Worm (Caenorhabditis elegans): ENCODE data around the gene F46G10.1.
A peak's percentile ranks its signal among the peaks of the same experiment; 100 is the strongest.

Gene F46G10.1

DNA sequence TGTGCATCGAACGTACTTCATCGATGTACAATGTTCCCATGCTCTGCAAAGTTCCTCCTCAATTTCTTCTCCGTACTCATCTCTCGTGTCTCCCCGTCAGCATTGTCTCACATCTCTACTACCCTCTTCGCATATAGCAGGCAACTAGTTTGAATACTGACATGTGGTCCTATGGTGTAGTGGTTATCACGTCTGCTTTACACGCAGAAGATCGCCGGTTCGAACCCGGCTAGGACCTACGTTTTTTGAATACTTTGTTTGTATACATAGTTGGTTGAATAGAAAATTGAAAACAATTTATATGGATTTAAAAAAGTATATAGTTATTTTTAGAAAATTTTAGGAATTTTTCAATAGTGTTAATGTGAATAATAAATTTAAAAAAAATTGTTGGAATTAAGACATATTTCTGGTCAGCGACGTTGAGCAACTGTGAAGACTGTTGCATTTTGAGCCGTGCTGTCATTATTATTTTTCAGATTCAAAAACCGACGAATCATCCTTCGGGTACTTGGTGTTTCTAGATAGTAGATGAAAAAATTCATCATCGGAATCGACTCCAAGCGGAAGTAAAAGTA, 4.6 kb downstream of the F46G10.1 start (continued):
- TF ChIP-seq ztf-1 (GFP tag; conservative IDR thresholded peaks at IDR 0.05) (no peak), lsy-2 (tag; optimal IDR thresholded peaks at IDR 0.05) (peak in 1 of 2 experiments; percentile 58), nhr-237 (tag; optimal IDR thresholded peaks at IDR 0.05) (no peak), mdl-1 (tag; optimal IDR thresholded peaks at IDR 0.05) (peak in 1 of 2 experiments; percentile 57), nhr-10 (tag; optimal IDR thresholded peaks at IDR 0.05) (no peak), elt-1 (tag; optimal IDR thresholded peaks at IDR 0.05) (no peak), R02D3.7 (tag; optimal IDR thresholded peaks at IDR 0.05) (no peak), unc-39 (tag; optimal IDR thresholded peaks at IDR 0.05) (no peak), blmp-1 (tag; optimal IDR thresholded peaks at IDR 0.05; ENCODE audit: insufficient read depth) (no peak), ceh-82 (tag; optimal IDR thresholded peaks at IDR 0.05) (peak; percentile 53), egl-27 (tag; optimal IDR thresholded peaks at IDR 0.05) (peak; percentile 77), crh-2 (tag; optimal IDR thresholded peaks at IDR 0.05) (peak; percentile 89), mbf-1 (tag; optimal IDR thresholded peaks at IDR 0.05) (peak; percentile 30), ama-1 (optimal IDR thresholded peaks at IDR 0.05) (no peak), sem-4 (tag; optimal IDR thresholded peaks at IDR 0.05) (no peak), fos-1 (tag; optimal IDR thresholded peaks at IDR 0.05) (peak; percentile 87), lin-11 (tag; optimal IDR thresholded peaks at IDR 0.05) (peak; percentile 83), skn-1 (tag; optimal IDR thresholded peaks at IDR 0.05) (no peak), snpc-4 (tag; optimal IDR thresholded peaks at IDR 0.05) (peak; percentile 21), C34F6.9 (tag; optimal IDR thresholded peaks at IDR 0.05) (no peak), gmeb-1 (tag; optimal IDR thresholded peaks at IDR 0.05) (peak; percentile 65), unc-55 (GFP tag; optimal IDR thresholded peaks at IDR 0.05) (peak; percentile 90), mab-5 (tag; optimal IDR thresholded peaks at IDR 0.05) (peak; percentile 73), peb-1 (tag; optimal IDR thresholded peaks at IDR 0.05) (no peak), nhr-12 (tag; optimal IDR thresholded peaks at IDR 0.05) (no peak)

DNA sequence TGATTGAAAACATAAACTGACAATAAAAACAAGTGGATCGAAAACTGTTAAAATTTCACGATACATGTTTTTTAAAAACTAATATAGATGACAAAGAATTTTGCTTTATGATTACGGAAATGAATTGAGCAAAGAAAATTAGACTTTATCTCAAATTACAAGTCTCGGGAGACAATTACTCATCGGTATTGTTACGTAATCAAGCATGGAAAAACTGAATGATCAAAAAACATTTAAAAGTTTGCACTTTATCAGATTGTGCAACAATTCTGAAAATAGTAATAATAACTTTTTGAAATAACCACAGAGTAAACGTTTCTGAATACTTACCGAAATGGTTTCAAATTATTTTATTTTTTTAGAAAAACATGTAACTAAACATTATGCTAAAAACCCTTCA, 5.8 kb downstream of the F46G10.1 start, which contains the start of gene srd-43:
srd-43 (minus strand) TSS at position 66 of the 400 bp plus-strand sequence.
- no peak for TF ChIP-seq elt-1 (tag; optimal IDR thresholded peaks at IDR 0.05)
- no peak for TF ChIP-seq mdl-1 (tag; optimal IDR thresholded peaks at IDR 0.05)
- no peak for TF ChIP-seq blmp-1 (tag; optimal IDR thresholded peaks at IDR 0.05; ENCODE audit: insufficient read depth)
- no peak for TF ChIP-seq ama-1 (optimal IDR thresholded peaks at IDR 0.05)
- no peak for TF ChIP-seq aly-2 (tag; optimal IDR thresholded peaks at IDR 0.05)
- no peak for TF ChIP-seq unc-39 (tag; optimal IDR thresholded peaks at IDR 0.05)
- no peak for TF ChIP-seq nhr-21 (tag; optimal IDR thresholded peaks at IDR 0.05)
- no peak for TF ChIP-seq lin-39 (tag; optimal IDR thresholded peaks at IDR 0.05)
- TF ChIP-seq egl-27 (tag; optimal IDR thresholded peaks at IDR 0.05), result no peak
- TF ChIP-seq Y55F3AM.14 (GFP tag; optimal IDR thresholded peaks at IDR 0.05), result no peak
- TF ChIP-seq sma-3 (GFP tag; optimal IDR thresholded peaks at IDR 0.05), result no peak
- TF ChIP-seq ceh-82 (tag; optimal IDR thresholded peaks at IDR 0.05), result no peak

DNA sequence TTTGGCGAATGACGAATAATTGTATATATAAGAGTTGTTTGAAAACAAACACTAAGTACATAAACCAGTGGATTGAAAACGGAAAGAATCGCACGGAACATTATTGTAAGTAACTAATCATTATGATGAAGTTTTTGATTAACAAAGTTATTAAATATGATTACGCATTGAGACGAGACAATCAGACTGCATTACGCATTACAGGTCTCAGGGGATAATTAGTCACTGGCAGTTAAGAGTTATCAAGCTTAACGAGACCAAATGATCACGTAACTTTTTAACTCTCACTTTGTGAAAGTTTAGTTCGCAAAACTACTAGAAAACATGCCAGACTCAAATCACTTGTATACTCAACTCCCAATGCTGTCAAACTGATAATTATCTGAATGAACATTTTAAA, 8.2 kb downstream of the F46G10.1 start, which contains the start of gene srd-42:
srd-42 (minus strand) TSS at position 101 of the 400 bp plus-strand sequence.
- TF ChIP-seq fos-1 (tag; optimal IDR thresholded peaks at IDR 0.05) (no peak), mab-5 (tag; optimal IDR thresholded peaks at IDR 0.05) (no peak), ztf-4 (tag; optimal IDR thresholded peaks at IDR 0.05) (no peak), F13H6.1 (tag; optimal IDR thresholded peaks at IDR 0.05) (no peak), ceh-16 (tag; optimal IDR thresholded peaks at IDR 0.05) (no peak)

DNA sequence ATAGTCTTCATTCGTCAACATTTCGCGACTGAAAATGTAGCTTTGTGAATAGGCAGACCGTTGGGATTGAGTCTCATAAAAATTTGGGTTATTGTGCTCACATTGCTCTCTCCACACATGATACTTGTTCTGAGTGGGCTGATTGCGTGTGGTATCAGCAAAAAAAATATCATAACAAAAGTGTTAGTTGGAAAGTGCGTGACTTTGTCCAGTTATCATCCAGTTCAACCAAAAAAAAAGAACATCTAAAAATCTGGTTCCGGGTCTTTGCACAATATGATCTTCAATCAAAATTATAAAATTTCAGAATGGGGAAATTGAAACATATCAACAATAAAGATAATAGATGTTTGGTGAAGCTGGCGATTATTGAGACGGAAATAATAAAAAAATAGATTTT, 11.1 kb downstream of the F46G10.1 start, which contains the start of gene srd-39:
srd-39 (minus strand) TSS at position 101 of the 400 bp plus-strand sequence.
- TF ChIP-seq nhr-77 (tag; optimal IDR thresholded peaks at IDR 0.05) (no peak), C34F6.9 (tag; optimal IDR thresholded peaks at IDR 0.05) (no peak), ztf-1 (GFP tag; conservative IDR thresholded peaks at IDR 0.05) (no peak), ama-1 (optimal IDR thresholded peaks at IDR 0.05) (no peak), mdl-1 (tag; optimal IDR thresholded peaks at IDR 0.05) (no peak), ztf-4 (tag; optimal IDR thresholded peaks at IDR 0.05) (no peak), nhr-129 (tag; optimal IDR thresholded peaks at IDR 0.05) (no peak), unc-39 (tag; optimal IDR thresholded peaks at IDR 0.05) (no peak), sem-4 (tag; optimal IDR thresholded peaks at IDR 0.05) (no peak), crh-2 (tag; optimal IDR thresholded peaks at IDR 0.05) (no peak), nhr-25 (tag; optimal IDR thresholded peaks at IDR 0.05) (no peak), peb-1 (tag; optimal IDR thresholded peaks at IDR 0.05) (no peak), zag-1 (tag; optimal IDR thresholded peaks at IDR 0.05) (no peak), unc-55 (GFP tag; optimal IDR thresholded peaks at IDR 0.05) (no peak), aly-2 (tag; optimal IDR thresholded peaks at IDR 0.05) (no peak), alr-1 (tag; optimal IDR thresholded peaks at IDR 0.05) (no peak), mab-5 (tag; optimal IDR thresholded peaks at IDR 0.05) (no peak), elt-3 (tag; optimal IDR thresholded peaks at IDR 0.05) (no peak), sma-3 (GFP tag; optimal IDR thresholded peaks at IDR 0.05) (no peak), ztf-11 (tag; optimal IDR thresholded peaks at IDR 0.05) (no peak)

All from whole organism, L2 larva.